Fruit fly (Drosophila melanogaster) whole organism, embryonic: ENCODE measurements around the gene Gcn5.

Source experiments
- Atf-2 ChIP-seq: fragments of 200-800 bp; sonication (Bioruptor generic); optimal IDR thresholded peaks from 2 replicates; lab custom pipeline; 2016; ENCODE audit warnings: missing biosample characterization, missing genetic modification characterization
- B-H2 ChIP-seq: fragments of 200-800 bp; sonication (Bioruptor generic); optimal IDR thresholded peaks from 2 replicates; lab custom pipeline; 2018; ENCODE audit warnings: missing biosample characterization, mild to moderate bottlenecking, missing genetic modification characterization
- Bgb ChIP-seq: fragments of 200-800 bp; sonication (Bioruptor generic); IDR thresholded peaks from 2 replicates; pipeline ENCODE4 v1.3.6; 2022; ENCODE audit warnings: missing biosample characterization, missing genetic modification characterization; ENCODE audit not compliant: partially characterized antibody
- Blimp-1 ChIP-seq: fragments of 200-800 bp; sonication (Bioruptor generic); optimal IDR thresholded peaks from 3 replicates; lab custom pipeline; 2018; ENCODE audit warnings: missing biosample characterization, missing genetic modification characterization, mild to moderate bottlenecking, moderate library complexity, missing genetic modification reagents
- CG10267 ChIP-seq: fragments of 200-800 bp; sonication (Bioruptor generic); optimal IDR thresholded peaks from 2 replicates; lab custom pipeline; 2018; ENCODE audit warnings: missing biosample characterization, mild to moderate bottlenecking, missing genetic modification characterization, moderate library complexity
- CG2129 ChIP-seq: fragments of 200-800 bp; sonication (Bioruptor generic); IDR thresholded peaks from 2 replicates; pipeline ENCODE4 v1.3.6; 2022; ENCODE audit warnings: missing biosample characterization, missing genetic modification characterization; ENCODE audit not compliant: partially characterized antibody
- CG32767 ChIP-seq: fragments of 200-800 bp; sonication (Bioruptor generic); IDR thresholded peaks from 2 replicates; pipeline ENCODE4 v1.3.6; 2022; ENCODE audit warnings: missing biosample characterization, missing genetic modification characterization
- CG42726 ChIP-seq: fragments of 200-800 bp; sonication (Bioruptor generic); IDR thresholded peaks from 2 replicates; pipeline ENCODE4 v1.3.6; 2022; ENCODE audit warnings: missing biosample characterization, missing genetic modification characterization; ENCODE audit not compliant: partially characterized antibody
- CG6254 ChIP-seq: fragments of 200-800 bp; sonication (Bioruptor generic); optimal IDR thresholded peaks from 3 replicates; lab custom pipeline; 2017; ENCODE audit warnings: mild to moderate bottlenecking, missing biosample characterization, missing genetic modification reagents, missing genetic modification characterization
- CG6654 ChIP-seq: fragments of 200-800 bp; sonication (Bioruptor generic); optimal IDR thresholded peaks from 2 replicates; lab custom pipeline; 2017; ENCODE audit warnings: missing biosample characterization, mild to moderate bottlenecking, missing genetic modification characterization
- CG7839 ChIP-seq: fragments of 200-800 bp; sonication (Bioruptor generic); optimal IDR thresholded peaks from 3 replicates; lab custom pipeline; 2018; ENCODE audit warnings: missing biosample characterization, mild to moderate bottlenecking, missing genetic modification characterization, moderate library complexity
- CG8290 ChIP-seq, 3 experiments: fragments of 200-800 bp; sonication (Bioruptor generic); optimal IDR thresholded peaks; 2 replicates each; lab custom pipeline; 2016 to 2019; ENCODE audit warnings: missing biosample characterization in 3 of 3, missing genetic modification characterization in 3 of 3, mild to moderate bottlenecking in 2 of 3, moderate library complexity in 1 of 3
- CG9727 ChIP-seq: fragments of 200-800 bp; sonication (Bioruptor generic); optimal IDR thresholded peaks from 3 replicates; lab custom pipeline; 2017; ENCODE audit warnings: missing biosample characterization, mild to moderate bottlenecking, missing genetic modification characterization
- D ChIP-seq, 2 experiments: fragments of 200-800 bp in 1 of 2; fragments of >200 bp in 1 of 2; sonication (Bioruptor generic) in 1 of 2; optimal IDR thresholded peaks; 2 replicates in 1 of 2; 3 replicates in 1 of 2; lab custom pipeline; 2017; ENCODE audit warnings: mild to moderate bottlenecking in 1 of 2, missing biosample characterization in 1 of 2, missing genetic modification characterization in 1 of 2, missing genetic modification reagents in 1 of 2
- Deaf1 ChIP-seq: fragments of 200-800 bp; optimal IDR thresholded peaks from 3 replicates; lab custom pipeline; 2019; ENCODE audit warnings: missing biosample characterization, mild to moderate bottlenecking, missing genetic modification characterization, moderate library complexity
- Dll ChIP-seq: fragments of 200-800 bp; sonication (Bioruptor generic); IDR thresholded peaks from 4 replicates; pipeline ENCODE4 v1.3.6; 2022; ENCODE audit warnings: missing biosample characterization, missing genetic modification characterization; ENCODE audit not compliant: partially characterized antibody
- Ets65A ChIP-seq: fragments of 200-800 bp; sonication (Bioruptor generic); peaks from one replicate; lab custom pipeline; 2016; ENCODE audit warnings: missing biosample characterization, missing genetic modification characterization
- Jarid2 ChIP-seq: fragments of 200-800 bp; sonication (Bioruptor generic); optimal IDR thresholded peaks from 3 replicates; lab custom pipeline; 2017; ENCODE audit warnings: mild to moderate bottlenecking, missing biosample characterization, missing genetic modification reagents, missing genetic modification characterization
- Myb ChIP-seq: fragments of 200-800 bp; sonication (Bioruptor generic); optimal IDR thresholded peaks from 2 replicates; lab custom pipeline; 2016; ENCODE audit warnings: missing biosample characterization, missing genetic modification characterization
- Rfx ChIP-seq: fragments of 200-800 bp; sonication (Bioruptor generic); IDR thresholded peaks from 2 replicates; pipeline ENCODE4 v1.3.6; 2022; ENCODE audit warnings: missing biosample characterization, missing genetic modification characterization
- ase ChIP-seq: fragments of 200-800 bp; sonication (Bioruptor generic); IDR thresholded peaks from 3 replicates; pipeline ENCODE4 v1.3.6; 2022; ENCODE audit warnings: missing biosample characterization, missing genetic modification characterization
- crol ChIP-seq: fragments of 200-800 bp; sonication (Bioruptor generic); IDR thresholded peaks from 2 replicates; pipeline ENCODE4 v1.3.6; 2022; ENCODE audit warnings: missing biosample characterization, missing genetic modification characterization
- hkb ChIP-seq, 2 experiments: fragments of 200-800 bp in 1 of 2; fragments of >200 bp in 1 of 2; sonication (Bioruptor generic) in 1 of 2; IDR thresholded peaks in 1 of 2; optimal IDR thresholded peaks in 1 of 2; 2 replicates each; pipeline versions ENCODE4 v1.3.6 to Lab custom; 2017 to 2022; ENCODE audit warnings: missing biosample characterization in 1 of 2, missing genetic modification characterization in 1 of 2
- kay ChIP-seq: fragments of 200-800 bp; sonication (Bioruptor generic); optimal IDR thresholded peaks from 2 replicates; lab custom pipeline; 2016; ENCODE audit warnings: missing biosample characterization, missing genetic modification characterization
- klu ChIP-seq: fragments of 200-800 bp; sonication (Bioruptor generic); IDR thresholded peaks from 2 replicates; pipeline ENCODE4 v1.3.6; 2022; ENCODE audit warnings: missing biosample characterization, missing genetic modification characterization
- mld ChIP-seq: fragments of 200-800 bp; sonication (Bioruptor generic); IDR thresholded peaks from 3 replicates; pipeline ENCODE4 v1.3.6; 2022; ENCODE audit warnings: missing biosample characterization, missing genetic modification characterization; ENCODE audit not compliant: partially characterized antibody
- sens ChIP-seq: fragments of 200-800 bp; sonication (Bioruptor generic); peaks from one replicate; lab custom pipeline; 2016; ENCODE audit warnings: missing biosample characterization, missing genetic modification characterization
- sima ChIP-seq: fragments of 200-800 bp; sonication (Bioruptor generic); optimal IDR thresholded peaks from 2 replicates; lab custom pipeline; 2016; ENCODE audit warnings: missing biosample characterization, missing genetic modification characterization
- tna ChIP-seq: fragments of 200-800 bp; sonication (Bioruptor generic); IDR thresholded peaks from 2 replicates; pipeline ENCODE4 v1.3.6; 2022; ENCODE audit warnings: missing biosample characterization, missing genetic modification characterization; ENCODE audit not compliant: partially characterized antibody
- tup ChIP-seq: fragments of 200-800 bp; sonication (Bioruptor generic); optimal IDR thresholded peaks from 2 replicates; lab custom pipeline; 2016; ENCODE audit warnings: missing biosample characterization, mild to moderate bottlenecking, missing genetic modification characterization, moderate library complexity
- unc-4 ChIP-seq: fragments of 200-800 bp; sonication (Bioruptor generic); IDR thresholded peaks from 2 replicates; pipeline ENCODE4 v1.3.6; 2022; ENCODE audit warnings: missing biosample characterization, missing genetic modification characterization; ENCODE audit not compliant: partially characterized antibody
- unpg ChIP-seq: fragments of 200-800 bp; sonication (Bioruptor generic); optimal IDR thresholded peaks from 3 replicates; lab custom pipeline; 2018; ENCODE audit warnings: missing biosample characterization, mild to moderate bottlenecking, missing genetic modification characterization, moderate library complexity
- vvl ChIP-seq: fragments of 200-800 bp; sonication (Bioruptor generic); IDR thresholded peaks from 2 replicates; pipeline ENCODE4 v1.3.6; 2022; ENCODE audit warnings: missing biosample characterization, missing genetic modification characterization
- zen2 ChIP-seq: fragments of 200-800 bp; sonication (Bioruptor generic); IDR thresholded peaks from 3 replicates; pipeline ENCODE4 v1.3.6; 2022; ENCODE audit warnings: missing biosample characterization, missing genetic modification characterization; ENCODE audit not compliant: partially characterized antibody

Gene Gcn5

DNA sequence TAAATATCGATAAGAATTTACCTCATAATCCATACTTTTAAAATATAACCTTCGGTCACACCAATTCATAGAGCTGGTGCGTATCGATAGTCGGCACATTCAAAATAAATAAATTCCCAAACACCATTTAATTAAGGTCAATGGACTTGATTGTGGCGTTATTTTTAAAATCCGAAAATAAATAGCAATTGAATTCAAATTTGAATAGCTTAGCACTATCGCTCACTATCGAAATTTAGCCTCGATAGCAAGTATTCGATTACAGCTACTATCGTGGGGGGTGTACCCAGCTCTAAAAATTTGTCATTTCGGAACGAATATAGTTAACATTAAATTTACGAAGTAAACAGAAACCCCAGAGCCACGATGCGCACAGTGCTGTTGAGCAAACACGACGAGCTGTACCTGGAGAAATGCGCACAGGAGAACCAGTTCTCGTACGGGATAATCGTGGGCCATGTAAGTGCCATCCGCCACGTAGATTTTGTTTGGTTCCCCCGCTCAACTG, 52.3 kb downstream of the Gcn5 start, which contains the start of gene CG10616 (continued):
- TF ChIP-seq Bgb (GFP tag; lab: Robert Waterston, UW) (peak; percentile 92), hkb (optimal IDR thresholded peaks at IDR 0.05; lab: Kevin White, UChicago) (no peak), hkb (GFP tag; IDR thresholded peaks at IDR 0.05; lab: Robert Waterston, UW) (no peak), unc-4 (peak; percentile 93), sens (GFP tag; lab: Kevin White, UChicago) (peak; percentile 65), zen2 (GFP tag; lab: Robert Waterston, UW) (peak; percentile 92), crol (no peak), Rfx (no peak), CG6654 (no peak), tup (GFP tag; lab: Kevin White, UChicago) (no peak), CG7839 (no peak), Deaf1 (tag; lab: Kevin White, UChicago) (no peak), kay (GFP tag; lab: Kevin White, UChicago) (no peak), unpg (no peak), CG2129 (GFP tag; lab: Robert Waterston, UW) (peak; percentile 95), Ets65A (GFP tag; lab: Kevin White, UChicago) (peak; percentile 35), CG9727 (no peak), sima (GFP tag; lab: Kevin White, UChicago) (no peak), Dll (GFP tag; lab: Robert Waterston, UW) (peak; percentile 99), Atf-2 (GFP tag; lab: Kevin White, UChicago) (no peak), Myb (GFP tag; lab: Kevin White, UChicago) (peak; percentile 96), Jarid2 (GFP tag; lab: Kevin White, UChicago) (no peak), CG10267 (peak; percentile 63), Blimp-1 (GFP tag; lab: Kevin White, UChicago) (no peak), D (optimal IDR thresholded peaks at IDR 0.05; lab: Kevin White, UChicago) (no peak), D (GFP tag; optimal IDR thresholded peaks at IDR 0.05; lab: Kevin White, UChicago) (no peak), mld (peak; percentile 79; the same call in 2 of the 3 replicates), klu (GFP tag; lab: Robert Waterston, UW) (no peak), CG6254 (GFP tag; lab: Kevin White, UChicago) (no peak), ase (GFP tag; lab: Robert Waterston, UW) (no peak), tna (GFP tag; lab: Robert Waterston, UW) (peak; percentile 71), CG42726 (GFP tag; lab: Robert Waterston, UW) (peak; percentile 71; the same call in 1 of the 2 replicates), CG32767 (GFP tag; lab: Robert Waterston, UW) (no peak), vvl (0 out of 2 replicates have a peak, but pooled peaks have one; percentile 13), B-H2 (GFP tag; lab: Kevin White, UChicago) (no peak), CG8290 (GFP tag; optimal IDR thresholded peaks at IDR 0.05; lab: Kevin White, UChicago) (no peak), CG8290 (tag; optimal IDR thresholded peaks at IDR 0.05; lab: Kevin White, UChicago) (no peak)
